Worm (Caenorhabditis elegans) whole organism, young adult: Measurements from ENCODE around the gene C31H2.4.

ENCODE experiments used
- Y53F4B.3 ChIP-seq: fragments of 200-800 bp; sonication (Bioruptor generic); IDR thresholded peaks from 2 replicates; pipeline ENCODE4 v1.3.6; 2022; ENCODE audit warnings: missing genetic modification reagents, missing genetic modification characterization, missing compliant biosample characterization
- Y67H2A.10 ChIP-seq: fragments of 200-800 bp; sonication (Bioruptor generic); conservative IDR thresholded peaks from 2 replicates; pipeline ENCODE4 v1.3.6; 2022; ENCODE audit warnings: missing genetic modification reagents, missing genetic modification characterization, missing compliant biosample characterization
- ama-1 ChIP-seq, 3 experiments: fragments of 150-350 bp in 1 of 3; sonication (generic microtip) in 2 of 3; optimal IDR thresholded peaks; 2 replicates each; lab custom pipeline; 2014 to 2018; ENCODE audit warnings: missing biosample characterization in 2 of 3, missing genetic modification characterization in 2 of 3, missing genetic modification reagents in 2 of 3
- hlh-26 ChIP-seq: fragments of 200-800 bp; sonication (Bioruptor generic); conservative IDR thresholded peaks from 2 replicates; pipeline ENCODE4 v1.3.6; 2022; ENCODE audit warnings: missing genetic modification reagents, missing genetic modification characterization, missing compliant biosample characterization
- lin-40 ChIP-seq: sonication (generic microtip); optimal IDR thresholded peaks from 2 replicates; lab custom pipeline; 2016; ENCODE audit warnings: missing genetic modification characterization, mild to moderate bottlenecking, missing compliant biosample characterization, missing genotype, missing genetic modification reagents
- nfya-2 ChIP-seq: fragments of 200-800 bp; sonication (Bioruptor generic); IDR thresholded peaks from 2 replicates; pipeline ENCODE4 v1.3.6; 2022; ENCODE audit warnings: missing genetic modification reagents, missing genetic modification characterization, missing compliant biosample characterization
- snpc-4 ChIP-seq, 5 experiments: fragments of 150-350 bp in 1 of 5; sonication (generic microtip) in 4 of 5; optimal IDR thresholded peaks; 2 replicates each; lab custom pipeline; 2014 to 2018; ENCODE audit warnings: missing genetic modification characterization in 5 of 5, missing biosample characterization in 3 of 5, antibody characterized with exemption in 2 of 5, mild to moderate bottlenecking in 2 of 5, missing compliant biosample characterization in 2 of 5, missing genotype in 2 of 5, moderate library complexity in 2 of 5, missing genetic modification reagents in 1 of 5
- tbp1 ChIP-seq: fragments of 200-800 bp; sonication (Bioruptor generic); optimal IDR thresholded peaks from 2 replicates; lab custom pipeline; 2018; ENCODE audit warnings: mild to moderate bottlenecking, missing genetic modification characterization, missing compliant biosample characterization
- ztf-18 ChIP-seq: sonication (generic microtip); optimal IDR thresholded peaks from 2 replicates; lab custom pipeline; 2016; ENCODE audit warnings: missing genotype, mild to moderate bottlenecking, missing genetic modification characterization, missing compliant biosample characterization

- TF ChIP-seq tbp1 (GFP tag; lab: Kevin White, UChicago) (no peak), Y67H2A.10 (GFP tag; lab: Robert Waterston, UW) (no peak), ztf-18 (tag; lab: Kevin White, UChicago) (no peak), ama-1 (optimal IDR thresholded peaks at IDR 0.05; lab: Kevin White, UChicago) (no peak), ama-1 (GFP tag; optimal IDR thresholded peaks at IDR 0.05; lab: Kevin White, UChicago) (no peak), snpc-4 (GFP tag; optimal IDR thresholded peaks at IDR 0.05; lab: Kevin White, UChicago) (no peak), snpc-4 (tag; optimal IDR thresholded peaks at IDR 0.05; lab: Kevin White, UChicago) (no peak), nfya-2 (GFP tag; lab: Robert Waterston, UW) (no peak), lin-40 (tag; lab: Kevin White, UChicago) (no peak), hlh-26 (GFP tag; lab: Robert Waterston, UW) (no peak), Y53F4B.3 (no peak)
Measured at ce11 chrX:5199825-5200373, 40.4 kb upstream of the C31H2.4 start.
